Worm (Caenorhabditis elegans) whole organism, late embryonic: ENCODE data around the gene his-72.

Experiments used
- C08G9.2 ChIP-seq: sonication (generic microtip); optimal IDR thresholded peaks from 2 replicates; lab custom pipeline; 2016; ENCODE audit warnings: mild to moderate bottlenecking, missing genetic modification characterization, moderate library complexity, missing compliant biosample characterization
- C38D4.7 ChIP-seq: fragments of 200-800 bp; sonication (Bioruptor generic); optimal IDR thresholded peaks from 2 replicates; lab custom pipeline; 2018; ENCODE audit warnings: mild to moderate bottlenecking, missing genetic modification characterization, moderate library complexity, missing compliant biosample characterization
- K02D7.2 ChIP-seq: sonication (generic microtip); optimal IDR thresholded peaks from 2 replicates; lab custom pipeline; 2017; ENCODE audit warnings: mild to moderate bottlenecking, missing genetic modification characterization, missing compliant biosample characterization
- K09A11.1 ChIP-seq: sonication (generic microtip); optimal IDR thresholded peaks from 2 replicates; lab custom pipeline; 2017; ENCODE audit warnings: antibody characterized with exemption, mild to moderate bottlenecking, missing genetic modification characterization, missing compliant biosample characterization; ENCODE audit not compliant: insufficient read depth
- T23F11.4 ChIP-seq: fragments of 200-800 bp; sonication (Bioruptor generic); optimal IDR thresholded peaks from 2 replicates; lab custom pipeline; 2018; ENCODE audit warnings: mild to moderate bottlenecking, missing genetic modification characterization, missing compliant biosample characterization
- Y22D7AL.16 ChIP-seq: sonication (generic microtip); optimal IDR thresholded peaks from 2 replicates; lab custom pipeline; 2016; ENCODE audit warnings: missing genetic modification characterization, missing compliant biosample characterization
- ceh-14 ChIP-seq: sonication (generic microtip); optimal IDR thresholded peaks from 2 replicates; lab custom pipeline; 2016; ENCODE audit warnings: missing genotype, missing genetic modification characterization, missing compliant biosample characterization
- ceh-18 ChIP-seq: sonication (generic microtip); optimal IDR thresholded peaks from 2 replicates; lab custom pipeline; 2016; ENCODE audit warnings: missing genetic modification characterization, missing compliant biosample characterization
- ceh-24 ChIP-seq: sonication (generic microtip); optimal IDR thresholded peaks from 2 replicates; lab custom pipeline; 2016; ENCODE audit warnings: mild to moderate bottlenecking, missing genetic modification characterization, missing compliant biosample characterization
- ceh-31 ChIP-seq: sonication (generic microtip); optimal IDR thresholded peaks from 2 replicates; lab custom pipeline; 2016; ENCODE audit warnings: missing genetic modification characterization, missing compliant biosample characterization
- ceh-34 ChIP-seq: sonication (generic microtip); optimal IDR thresholded peaks from 2 replicates; lab custom pipeline; 2016; ENCODE audit warnings: mild to moderate bottlenecking, missing genetic modification characterization, missing compliant biosample characterization
- ceh-45 ChIP-seq: fragments of 200-800 bp; sonication (Bioruptor generic); IDR thresholded peaks from 2 replicates; pipeline ENCODE4 v1.3.6; 2022; ENCODE audit warnings: missing genetic modification reagents, missing genetic modification characterization, missing compliant biosample characterization
- ceh-48 ChIP-seq: sonication (generic microtip); optimal IDR thresholded peaks from 2 replicates; lab custom pipeline; 2016; ENCODE audit warnings: missing genetic modification characterization, inconsistent platforms, missing compliant biosample characterization
- ceh-9 ChIP-seq: sonication (generic microtip); optimal IDR thresholded peaks from 2 replicates; lab custom pipeline; 2016; ENCODE audit warnings: mild to moderate bottlenecking, missing genetic modification characterization, inconsistent platforms, missing compliant biosample characterization
- elt-2 ChIP-seq: sonication (generic microtip); optimal IDR thresholded peaks from 2 replicates; lab custom pipeline; 2016; ENCODE audit warnings: missing genetic modification reagents, missing genetic modification characterization, missing compliant biosample characterization
- elt-4 ChIP-seq: sonication (generic microtip); optimal IDR thresholded peaks from 2 replicates; lab custom pipeline; 2016; ENCODE audit warnings: missing genetic modification characterization, missing compliant biosample characterization
- fax-1 ChIP-seq: sonication (generic microtip); optimal IDR thresholded peaks from 2 replicates; lab custom pipeline; 2016; ENCODE audit warnings: missing genotype, missing genetic modification characterization, missing compliant biosample characterization
- hlh-15 ChIP-seq: sonication (generic microtip); optimal IDR thresholded peaks from 2 replicates; lab custom pipeline; 2016; ENCODE audit warnings: missing genetic modification characterization, missing compliant biosample characterization
- lim-6 ChIP-seq: sonication (generic microtip); optimal IDR thresholded peaks from 2 replicates; lab custom pipeline; 2016; ENCODE audit warnings: missing genetic modification characterization, missing compliant biosample characterization
- mec-3 ChIP-seq: sonication (generic microtip); optimal IDR thresholded peaks from 2 replicates; lab custom pipeline; 2016; ENCODE audit warnings: borderline replicate concordance, missing genetic modification characterization, missing compliant biosample characterization
- nfya-1 ChIP-seq: sonication (generic microtip); optimal IDR thresholded peaks from 2 replicates; lab custom pipeline; 2017; ENCODE audit warnings: missing genetic modification characterization, mild to moderate bottlenecking, missing compliant biosample characterization, antibody characterized with exemption, moderate library complexity
- nhr-232 ChIP-seq: sonication (generic microtip); optimal IDR thresholded peaks from 2 replicates; lab custom pipeline; 2016; ENCODE audit warnings: missing genetic modification characterization, missing compliant biosample characterization
- pha-2 ChIP-seq: sonication (generic microtip); optimal IDR thresholded peaks from 2 replicates; lab custom pipeline; 2017; ENCODE audit warnings: mild to moderate bottlenecking, missing genetic modification characterization, missing compliant biosample characterization
- pha-4 ChIP-seq: fragments of 150-350 bp; optimal IDR thresholded peaks from 2 replicates; lab custom pipeline; 2018; ENCODE audit warnings: missing biosample characterization, missing genetic modification reagents, missing genetic modification characterization
- pqm-1 ChIP-seq: sonication (generic microtip); optimal IDR thresholded peaks from 2 replicates; lab custom pipeline; 2016; ENCODE audit warnings: missing genetic modification characterization, missing compliant biosample characterization
- pros-1 ChIP-seq: fragments of 150-350 bp; optimal IDR thresholded peaks from 2 replicates; lab custom pipeline; 2014; ENCODE audit warnings: missing biosample characterization, missing genetic modification reagents, missing genetic modification characterization
- sox-2 ChIP-seq: fragments of 200-800 bp; sonication (Bioruptor generic); IDR thresholded peaks from 2 replicates; pipeline ENCODE4 v1.3.6; 2022; ENCODE audit warnings: missing genetic modification reagents, missing genetic modification characterization, missing compliant biosample characterization
- syd-9 ChIP-seq: sonication (generic microtip); optimal IDR thresholded peaks from 2 replicates; lab custom pipeline; 2016; ENCODE audit warnings: mild to moderate bottlenecking, missing genetic modification characterization, moderate library complexity, missing compliant biosample characterization
- tbx-2 ChIP-seq: sonication (generic microtip); optimal IDR thresholded peaks from 2 replicates; lab custom pipeline; 2016; ENCODE audit warnings: missing genetic modification characterization, missing compliant biosample characterization
- tbx-7 ChIP-seq: sonication (generic microtip); optimal IDR thresholded peaks from 2 replicates; lab custom pipeline; 2016; ENCODE audit warnings: missing genotype, missing genetic modification characterization, missing compliant biosample characterization
- unc-42 ChIP-seq: sonication (generic microtip); optimal IDR thresholded peaks from 2 replicates; lab custom pipeline; 2016; ENCODE audit warnings: missing genotype, missing genetic modification characterization, missing compliant biosample characterization
- unc-86 ChIP-seq: sonication (generic microtip); optimal IDR thresholded peaks from 2 replicates; lab custom pipeline; 2016; ENCODE audit warnings: missing genetic modification characterization, missing compliant biosample characterization
- ztf-16 ChIP-seq: sonication (generic microtip); optimal IDR thresholded peaks from 2 replicates; lab custom pipeline; 2017; ENCODE audit warnings: missing genetic modification characterization, missing compliant biosample characterization

The his-72 gene

DNA sequence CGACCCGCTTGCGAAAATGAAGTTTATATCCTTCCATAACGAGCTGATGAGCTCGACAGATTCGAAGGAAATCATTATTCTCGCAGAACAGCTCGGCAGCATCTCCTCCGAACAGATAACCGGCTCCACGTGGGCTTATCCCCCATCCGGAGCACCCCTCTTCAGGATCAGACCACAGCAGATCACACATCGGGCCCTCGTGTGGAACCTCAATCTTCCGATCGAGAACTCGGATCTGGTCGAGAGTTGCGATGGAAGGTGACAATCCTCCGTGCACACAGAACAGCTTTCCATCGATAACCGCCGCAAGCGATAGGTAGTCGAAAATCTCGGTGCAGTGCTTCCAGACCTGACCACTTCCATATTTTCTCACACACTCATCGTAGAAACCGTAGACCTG lies 6.8 kb upstream of the his-72 start:
- no peak for TF ChIP-seq nhr-232 (tag; lab: Kevin White, UChicago)
- no peak for TF ChIP-seq syd-9 (tag; lab: Kevin White, UChicago)
- TF ChIP-seq Y22D7AL.16 (tag; lab: Kevin White, UChicago) = no peak
- no peak for TF ChIP-seq pha-4
- no peak for TF ChIP-seq lim-6 (tag; lab: Kevin White, UChicago)
- no peak for TF ChIP-seq pros-1
- no peak for TF ChIP-seq T23F11.4 (GFP tag; lab: Kevin White, UChicago)
- no peak for TF ChIP-seq ceh-34 (tag; lab: Kevin White, UChicago)
- TF ChIP-seq hlh-15 (tag; lab: Kevin White, UChicago) = no peak
- TF ChIP-seq ceh-45 (GFP tag; lab: Robert Waterston, UW) = no peak
- no peak for TF ChIP-seq C38D4.7 (GFP tag; lab: Kevin White, UChicago)
- TF ChIP-seq elt-2 (tag; lab: Kevin White, UChicago) = no peak
- TF ChIP-seq ceh-14 = no peak
- no peak for TF ChIP-seq mec-3

DNA sequence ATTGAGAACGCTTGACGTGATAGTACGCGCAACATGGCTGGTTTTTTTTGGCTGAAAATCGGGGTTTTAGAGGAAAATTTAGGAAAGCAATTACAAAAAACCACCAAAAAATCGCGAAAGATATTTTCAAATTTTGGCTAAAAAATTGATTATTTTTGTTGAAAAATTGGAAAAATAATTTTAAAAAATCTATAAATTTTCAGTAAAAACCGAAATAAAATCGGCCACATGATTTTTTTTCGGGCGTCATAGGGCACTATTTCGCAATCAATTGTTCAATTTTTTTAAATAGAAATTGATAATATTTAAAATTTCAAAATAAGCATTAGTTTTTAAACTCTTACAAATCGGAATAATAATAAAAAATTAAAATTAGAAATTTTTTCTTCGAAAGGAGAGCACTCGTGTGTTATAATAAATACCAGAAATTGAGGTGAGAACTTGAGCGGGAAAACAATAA lies 5.0 kb upstream of the his-72 start, which contains the start of gene glrx-5:
Gene glrx-5 (minus strand): TSS at position 51 of the 460 bp plus-strand sequence.
- TF ChIP-seq pha-2 (tag; lab: Kevin White, UChicago) = no peak
- TF ChIP-seq elt-4 (tag; lab: Kevin White, UChicago) = no peak
- TF ChIP-seq ceh-24 (tag; lab: Kevin White, UChicago) = no peak
- TF ChIP-seq sox-2 (GFP tag; lab: Robert Waterston, UW) = no peak
- TF ChIP-seq ztf-16 (tag; lab: Kevin White, UChicago) = no peak
- no peak for TF ChIP-seq ceh-9 (tag; lab: Kevin White, UChicago)
- TF ChIP-seq ceh-18 = no peak
- TF ChIP-seq C08G9.2 (tag; lab: Kevin White, UChicago) = no peak
- no peak for TF ChIP-seq K02D7.2 (tag; lab: Kevin White, UChicago)

DNA sequence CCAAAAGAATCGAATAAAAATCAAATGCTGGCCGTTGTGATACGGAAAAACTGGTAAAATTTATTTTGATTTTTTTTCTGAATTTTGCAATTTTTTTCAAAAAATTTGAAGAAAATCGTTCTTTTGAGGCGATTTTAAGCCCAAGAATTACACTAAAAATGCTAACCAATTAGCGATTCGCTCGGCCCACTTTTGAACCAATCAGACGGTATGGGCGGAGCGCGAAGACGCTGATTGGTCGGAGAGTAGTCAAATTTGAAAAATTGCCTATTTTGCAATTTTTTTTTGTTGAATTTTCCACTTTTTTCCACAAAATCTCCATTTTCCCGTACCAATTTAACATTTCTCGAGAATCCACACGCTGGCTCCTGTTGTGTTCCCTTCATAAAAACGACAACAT lies 4.5 kb upstream of the his-72 start:
- TF ChIP-seq C38D4.7 (GFP tag; lab: Kevin White, UChicago) (no peak), tbx-7 (tag; lab: Kevin White, UChicago) (no peak), C08G9.2 (tag; lab: Kevin White, UChicago) (no peak), fax-1 (tag; lab: Kevin White, UChicago) (no peak), nfya-1 (tag; lab: Kevin White, UChicago) (peak; percentile 81), K02D7.2 (tag; lab: Kevin White, UChicago) (no peak), unc-42 (no peak)

DNA sequence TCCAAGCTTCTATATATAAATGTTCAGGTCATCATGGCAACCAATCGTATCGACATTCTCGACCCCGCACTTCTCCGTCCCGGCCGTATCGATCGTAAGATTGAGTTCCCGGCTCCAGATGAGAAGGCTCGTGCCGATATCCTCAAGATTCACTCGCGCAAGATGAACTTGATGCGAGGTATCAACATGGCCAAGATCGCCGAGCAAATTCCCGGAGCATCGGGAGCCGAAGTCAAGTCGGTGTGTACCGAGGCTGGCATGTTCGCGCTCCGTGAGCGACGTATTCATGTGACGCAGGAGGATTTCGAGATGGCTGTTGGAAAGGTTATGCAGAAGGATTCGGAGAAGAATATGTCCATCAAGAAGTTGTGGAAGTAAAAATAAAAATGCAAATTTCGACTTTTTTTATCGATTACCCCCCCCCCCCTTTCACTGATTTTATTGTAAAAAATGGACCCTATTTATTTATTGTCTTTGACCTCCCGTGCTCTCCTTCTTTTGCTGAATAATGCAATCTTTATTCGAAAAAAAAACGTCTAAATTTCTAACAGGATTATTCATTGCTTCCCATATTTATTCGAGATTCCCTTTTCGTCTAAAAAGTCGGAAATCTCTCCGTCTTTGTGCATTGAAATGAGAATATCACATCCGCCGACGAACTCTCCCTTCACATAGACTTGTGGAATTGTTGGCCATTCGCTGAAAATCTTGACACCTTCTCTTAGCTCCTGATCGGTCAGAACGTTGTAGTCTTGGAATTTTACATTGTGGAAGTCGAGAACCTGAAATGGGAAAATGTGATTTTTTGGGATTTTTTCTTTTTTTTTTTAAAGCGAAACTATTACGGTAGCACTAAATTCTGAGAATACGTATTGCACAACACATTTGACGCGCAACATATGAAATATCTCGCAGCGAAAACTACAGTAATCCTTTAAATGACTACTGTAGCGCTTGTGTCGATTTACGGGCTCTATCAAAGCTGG lies 3.5 kb upstream of the his-72 start:
- TF ChIP-seq ceh-48 (tag; lab: Kevin White, UChicago) (no peak), hlh-15 (tag; lab: Kevin White, UChicago) (no peak), tbx-2 (tag; lab: Kevin White, UChicago) (no peak), pqm-1 (tag; lab: Kevin White, UChicago) (no peak), C08G9.2 (tag; lab: Kevin White, UChicago) (no peak), unc-86 (tag; lab: Kevin White, UChicago) (no peak), ceh-34 (tag; lab: Kevin White, UChicago) (no peak)

DNA sequence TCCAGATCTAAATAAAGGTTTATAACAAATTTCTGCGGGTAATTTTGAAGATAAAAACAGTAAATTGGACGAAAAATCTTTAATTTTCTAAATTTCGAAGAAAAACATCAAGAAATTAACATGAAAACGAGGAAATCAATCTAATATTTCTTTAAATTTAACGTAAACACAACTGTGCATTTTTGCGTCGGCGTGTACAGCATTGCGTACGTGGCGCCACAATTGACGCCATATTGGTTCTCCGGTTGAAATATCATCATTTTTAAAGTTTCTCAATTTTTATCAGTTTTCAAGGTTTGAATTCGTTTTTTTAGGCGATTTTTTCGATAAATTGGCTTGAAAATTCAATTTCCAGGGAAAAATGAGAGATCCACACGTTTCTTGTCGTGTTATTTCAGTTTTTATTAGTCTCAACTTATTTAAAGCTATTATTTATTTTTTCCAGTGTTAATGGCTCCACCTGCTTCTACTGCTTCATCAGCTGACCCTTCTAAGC lies 1.2 kb upstream of the his-72 start, which contains the start of gene rpt-6:
Gene rpt-6 (plus strand): TSS at position 446 of the 496 bp plus-strand sequence.
- TF ChIP-seq nfya-1 (tag; lab: Kevin White, UChicago) = peak; percentile 36
- TF ChIP-seq T23F11.4 (GFP tag; lab: Kevin White, UChicago) = no peak
- TF ChIP-seq K09A11.1 = peak; percentile 30
- no peak for TF ChIP-seq ceh-31 (tag; lab: Kevin White, UChicago)
